Fruit fly (Drosophila melanogaster) whole organism, prepupa: ENCODE measurements around the gene ncd.

Experiments
- Blimp-1 ChIP-seq: fragments of 200-800 bp; sonication (Bioruptor generic); optimal IDR thresholded peaks from 3 replicates; lab custom pipeline; 2017; ENCODE audit warnings: missing biosample characterization, missing genetic modification characterization, mild to moderate bottlenecking, moderate library complexity, missing genetic modification reagents
- CG10669 ChIP-seq: fragments of 200-800 bp; sonication (Bioruptor generic); optimal IDR thresholded peaks from 3 replicates; lab custom pipeline; 2018; ENCODE audit warnings: missing biosample characterization, mild to moderate bottlenecking, missing genetic modification characterization, moderate library complexity
- CG11762 ChIP-seq: fragments of 200-800 bp; sonication (Bioruptor generic); optimal IDR thresholded peaks from 3 replicates; lab custom pipeline; 2016; ENCODE audit warnings: missing biosample characterization, missing genetic modification characterization; ENCODE audit not compliant: insufficient read depth
- CG11902 ChIP-seq: fragments of 200-800 bp; sonication (Bioruptor generic); optimal IDR thresholded peaks from 3 replicates; lab custom pipeline; 2016; ENCODE audit warnings: missing biosample characterization, missing genetic modification characterization
- CG16779 ChIP-seq: fragments of 200-800 bp; sonication (Bioruptor generic); optimal IDR thresholded peaks from 3 replicates; lab custom pipeline; 2017; ENCODE audit warnings: missing biosample characterization, mild to moderate bottlenecking, missing genetic modification characterization
- CG32006 ChIP-seq: fragments of 200-800 bp; sonication (Bioruptor generic); optimal IDR thresholded peaks from 3 replicates; lab custom pipeline; 2017; ENCODE audit warnings: missing biosample characterization, mild to moderate bottlenecking, missing genetic modification characterization
- CG34406 ChIP-seq: fragments of 200-800 bp; sonication (Bioruptor generic); optimal IDR thresholded peaks from 3 replicates; lab custom pipeline; 2016; ENCODE audit warnings: missing biosample characterization, missing genetic modification characterization
- CG3919 ChIP-seq: fragments of 200-800 bp; sonication (Bioruptor generic); optimal IDR thresholded peaks from 3 replicates; lab custom pipeline; 2016; ENCODE audit warnings: missing biosample characterization, missing genetic modification characterization
- CG4318 ChIP-seq: fragments of 200-800 bp; sonication (Bioruptor generic); optimal IDR thresholded peaks from 3 replicates; lab custom pipeline; 2017; ENCODE audit warnings: missing biosample characterization, mild to moderate bottlenecking, missing genetic modification characterization
- CG6163 ChIP-seq: fragments of 200-800 bp; sonication (Bioruptor generic); IDR thresholded peaks from 3 replicates; pipeline ENCODE4 v1.3.6; 2022; ENCODE audit warnings: missing biosample characterization, missing genetic modification characterization
- CG6276 ChIP-seq: fragments of 200-800 bp; sonication (Bioruptor generic); optimal IDR thresholded peaks from 2 replicates; lab custom pipeline; 2017; ENCODE audit warnings: missing biosample characterization, mild to moderate bottlenecking, missing genetic modification characterization
- CG6792 ChIP-seq: fragments of 200-800 bp; sonication (Bioruptor generic); optimal IDR thresholded peaks from 3 replicates; lab custom pipeline; 2016; ENCODE audit warnings: missing biosample characterization, missing genetic modification characterization
- CG6854 ChIP-seq: fragments of 200-800 bp; sonication (Bioruptor generic); optimal IDR thresholded peaks from 2 replicates; lab custom pipeline; 2017; ENCODE audit warnings: missing biosample characterization, mild to moderate bottlenecking, missing genetic modification characterization
- CG8119 ChIP-seq: fragments of 200-800 bp; sonication (Bioruptor generic); IDR thresholded peaks from 3 replicates; pipeline ENCODE4 v1.3.6; 2022; ENCODE audit warnings: missing biosample characterization, missing genetic modification characterization
- CG8632 ChIP-seq: fragments of 200-800 bp; sonication (Bioruptor generic); optimal IDR thresholded peaks from 3 replicates; lab custom pipeline; 2016; ENCODE audit warnings: missing biosample characterization, missing genetic modification characterization
- Eip78C ChIP-seq: fragments of 200-800 bp; sonication (Bioruptor generic); peaks from one replicate; lab custom pipeline; 2016; ENCODE audit warnings: missing biosample characterization, missing genetic modification characterization
- Eip93F ChIP-seq: fragments of 200-800 bp; sonication (Bioruptor generic); optimal IDR thresholded peaks from 2 replicates; lab custom pipeline; 2016; ENCODE audit warnings: missing biosample characterization, mild to moderate bottlenecking, missing genetic modification characterization
- Ets21C ChIP-seq: fragments of 200-800 bp; sonication (Bioruptor generic); optimal IDR thresholded peaks from 3 replicates; lab custom pipeline; 2016; ENCODE audit warnings: missing biosample characterization, missing genetic modification characterization
- Ets96B ChIP-seq: fragments of 200-800 bp; optimal IDR thresholded peaks from 2 replicates; lab custom pipeline; 2019; ENCODE audit warnings: missing biosample characterization, mild to moderate bottlenecking, missing genetic modification characterization, moderate library complexity
- Hr39 ChIP-seq: fragments of 200-800 bp; sonication (Bioruptor generic); optimal IDR thresholded peaks from 2 replicates; lab custom pipeline; 2016; ENCODE audit warnings: missing biosample characterization, missing genetic modification characterization
- Lpt ChIP-seq: fragments of 200-800 bp; sonication (Bioruptor generic); optimal IDR thresholded peaks from 3 replicates; lab custom pipeline; 2016; ENCODE audit warnings: missing biosample characterization, missing genetic modification characterization
- Met ChIP-seq: fragments of 200-800 bp; sonication (Bioruptor generic); optimal IDR thresholded peaks from 3 replicates; lab custom pipeline; 2016; ENCODE audit warnings: missing biosample characterization, missing genetic modification characterization
- Smox ChIP-seq: fragments of 200-800 bp; sonication (Bioruptor generic); optimal IDR thresholded peaks from 3 replicates; lab custom pipeline; 2016; ENCODE audit warnings: missing biosample characterization, missing genetic modification characterization
- Sox102F ChIP-seq: fragments of 200-800 bp; sonication (Bioruptor generic); optimal IDR thresholded peaks from 2 replicates; lab custom pipeline; 2016; ENCODE audit warnings: missing biosample characterization, mild to moderate bottlenecking, missing genetic modification characterization
- acj6 ChIP-seq: fragments of 200-800 bp; sonication (Bioruptor generic); optimal IDR thresholded peaks from 3 replicates; lab custom pipeline; 2016; ENCODE audit warnings: missing biosample characterization, missing genetic modification characterization
- dac ChIP-seq: fragments of 200-800 bp; sonication (Bioruptor generic); optimal IDR thresholded peaks from 2 replicates; lab custom pipeline; 2017; ENCODE audit warnings: missing biosample characterization, mild to moderate bottlenecking, missing genetic modification characterization
- dsx ChIP-seq: fragments of 200-800 bp; optimal IDR thresholded peaks from 3 replicates; lab custom pipeline; 2019; ENCODE audit warnings: missing biosample characterization, mild to moderate bottlenecking, missing genetic modification characterization, moderate library complexity; ENCODE audit not compliant: poor library complexity, severe bottlenecking
- eg ChIP-seq: fragments of 200-800 bp; sonication (Bioruptor generic); IDR thresholded peaks from 3 replicates; pipeline ENCODE4 v1.3.6; 2022; ENCODE audit warnings: missing biosample characterization, missing genetic modification characterization
- esn ChIP-seq: fragments of 200-800 bp; sonication (Bioruptor generic); optimal IDR thresholded peaks from 2 replicates; lab custom pipeline; 2016; ENCODE audit warnings: missing biosample characterization, mild to moderate bottlenecking, missing genetic modification characterization, moderate library complexity
- fd59A ChIP-seq: fragments of 200-800 bp; sonication (Bioruptor generic); optimal IDR thresholded peaks from 2 replicates; lab custom pipeline; 2017; ENCODE audit warnings: missing biosample characterization, mild to moderate bottlenecking, missing genetic modification characterization, missing genetic modification reagents
- fd85E ChIP-seq: fragments of 200-800 bp; sonication (Bioruptor generic); optimal IDR thresholded peaks from 3 replicates; lab custom pipeline; 2016; ENCODE audit warnings: missing biosample characterization, missing genetic modification characterization
- fkh ChIP-seq: fragments of 200-800 bp; sonication (Bioruptor generic); optimal IDR thresholded peaks from 3 replicates; lab custom pipeline; 2017; ENCODE audit warnings: missing biosample characterization, mild to moderate bottlenecking, missing genetic modification characterization, moderate library complexity
- net ChIP-seq: fragments of 200-800 bp; sonication (Bioruptor generic); optimal IDR thresholded peaks from 3 replicates; lab custom pipeline; 2016; ENCODE audit warnings: missing biosample characterization, missing genetic modification characterization
- spab ChIP-seq: fragments of 200-800 bp; sonication (Bioruptor generic); optimal IDR thresholded peaks from 2 replicates; lab custom pipeline; 2017; ENCODE audit warnings: missing biosample characterization, mild to moderate bottlenecking, missing genetic modification characterization, missing genetic modification reagents
- ss ChIP-seq, 2 experiments: fragments of 200-800 bp; sonication (Bioruptor generic); optimal IDR thresholded peaks; 2 replicates in 1 of 2; 3 replicates in 1 of 2; lab custom pipeline; 2017 to 2018; ENCODE audit warnings: mild to moderate bottlenecking in 2 of 2, missing biosample characterization in 2 of 2, missing genetic modification characterization in 2 of 2, moderate library complexity in 1 of 2
- svp ChIP-seq: fragments of 200-800 bp; sonication (Bioruptor generic); peaks from one replicate; lab custom pipeline; 2016; ENCODE audit warnings: missing biosample characterization, missing genetic modification characterization
- vri ChIP-seq: fragments of 200-800 bp; sonication (Bioruptor generic); optimal IDR thresholded peaks from 3 replicates; lab custom pipeline; 2016; ENCODE audit warnings: missing biosample characterization, mild to moderate bottlenecking, missing genetic modification characterization

Gene ncd

DNA sequence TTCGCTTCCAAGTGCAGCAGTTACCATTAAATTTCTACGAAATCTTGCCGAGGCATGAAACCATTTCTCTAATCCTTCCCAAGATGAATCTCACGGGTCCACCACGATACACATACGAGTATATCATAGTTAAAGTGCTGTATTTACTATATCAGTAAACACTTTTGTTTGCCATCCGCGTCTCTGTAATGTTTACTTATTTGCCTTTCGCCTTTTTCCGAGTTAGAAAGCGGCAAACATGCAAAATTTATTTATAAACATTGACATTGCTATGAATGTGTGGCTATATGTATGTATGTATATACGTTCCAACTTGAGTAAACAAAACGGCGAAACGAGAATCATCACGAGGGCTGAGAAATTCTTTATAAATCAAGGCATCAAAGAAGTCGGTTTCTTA, 24.0 kb upstream of the ncd start:
- TF ChIP-seq fkh: peak; percentile 84
- peak; percentile 37 for TF ChIP-seq Eip78C (GFP tag; lab: Kevin White, UChicago)
- TF ChIP-seq fd59A (GFP tag; lab: Kevin White, UChicago): no peak

DNA sequence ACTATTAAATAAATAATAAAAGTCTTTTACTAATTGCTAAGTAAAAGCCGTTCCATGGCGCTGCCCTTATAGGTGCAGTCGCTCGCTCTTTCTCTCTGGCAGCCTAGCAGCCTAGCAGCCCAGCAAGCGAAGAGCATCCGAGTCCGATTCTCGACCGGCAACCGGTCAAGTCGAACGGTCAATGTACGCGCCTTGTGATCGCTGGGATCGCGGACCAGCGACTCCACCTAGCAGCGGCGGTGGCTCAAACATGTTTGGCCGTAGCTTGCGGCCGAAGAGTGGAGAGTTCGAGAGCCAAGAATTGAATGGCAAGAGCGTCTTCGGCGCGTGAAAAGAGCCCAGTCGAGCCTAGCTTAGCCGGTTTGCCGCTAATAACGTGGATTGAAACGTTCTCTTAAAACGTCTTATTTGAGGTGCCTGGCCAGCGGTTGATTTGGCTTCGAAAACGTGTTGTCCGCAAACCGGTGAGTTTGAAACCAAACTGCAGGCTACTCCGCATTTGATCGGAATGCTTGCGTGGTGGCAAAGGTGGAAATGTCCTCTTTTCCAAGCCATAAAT, 22.4 kb upstream of the ncd start:
- TF ChIP-seq Lpt (GFP tag; lab: Kevin White, UChicago): no peak
- peak; percentile 29; the same call in 1 of the 3 replicates for TF ChIP-seq CG8119 (GFP tag; lab: Robert Waterston, UW)
- TF ChIP-seq Eip78C (GFP tag; lab: Kevin White, UChicago): peak; percentile 26

DNA sequence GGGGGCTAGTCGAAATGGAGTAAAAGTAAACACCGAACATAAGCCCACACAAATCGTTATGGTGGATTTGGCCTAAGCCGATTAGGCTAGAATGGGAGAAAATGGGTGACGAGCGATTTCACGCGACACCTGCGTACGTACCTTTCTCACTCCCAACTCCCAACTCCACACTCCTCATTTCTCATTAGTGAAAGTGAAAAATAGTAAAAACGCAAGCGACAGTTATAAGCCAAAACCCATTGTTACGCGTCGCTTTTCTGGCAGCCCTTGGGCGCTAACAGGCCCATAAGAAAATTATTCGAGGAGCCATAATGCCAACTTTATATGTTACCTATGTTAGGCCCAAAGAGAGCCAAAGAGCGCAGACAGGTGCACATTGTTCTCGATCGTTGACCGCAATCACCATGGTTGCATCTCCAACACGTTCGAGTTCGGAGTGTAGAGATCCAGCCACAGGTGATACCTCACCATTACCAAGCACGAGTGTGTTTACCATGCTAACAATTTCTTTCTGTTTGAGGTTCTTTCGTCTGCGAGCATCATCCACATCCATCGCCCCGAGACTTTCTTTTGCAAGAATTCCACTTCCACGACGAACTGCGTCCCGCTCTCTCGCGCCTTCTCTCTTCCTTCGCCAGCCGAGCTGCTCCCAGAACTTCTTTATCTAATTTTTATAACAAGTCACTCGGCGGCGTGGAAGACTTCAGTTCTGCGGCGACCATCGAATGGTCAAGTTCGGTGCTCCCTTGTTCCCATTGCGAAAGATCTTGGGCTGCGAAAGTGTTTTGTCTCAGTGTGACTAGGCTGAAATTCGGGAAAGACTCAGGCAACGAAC, 11.7 kb upstream of the ncd start, which contains the start of gene neo:
Gene neo, plus strand, starts transcription at position 698 of the 835 bp plus-strand sequence.
- TF ChIP-seq CG6854 (peak; percentile 70), eg (GFP tag; lab: Robert Waterston, UW) (peak; percentile 31; the same call in 1 of the 3 replicates), CG6163 (GFP tag; lab: Robert Waterston, UW) (0 out of 3 replicates have a peak, but pooled peaks have one; percentile 15), CG3919 (GFP tag; lab: Kevin White, UChicago) (no peak)

DNA sequence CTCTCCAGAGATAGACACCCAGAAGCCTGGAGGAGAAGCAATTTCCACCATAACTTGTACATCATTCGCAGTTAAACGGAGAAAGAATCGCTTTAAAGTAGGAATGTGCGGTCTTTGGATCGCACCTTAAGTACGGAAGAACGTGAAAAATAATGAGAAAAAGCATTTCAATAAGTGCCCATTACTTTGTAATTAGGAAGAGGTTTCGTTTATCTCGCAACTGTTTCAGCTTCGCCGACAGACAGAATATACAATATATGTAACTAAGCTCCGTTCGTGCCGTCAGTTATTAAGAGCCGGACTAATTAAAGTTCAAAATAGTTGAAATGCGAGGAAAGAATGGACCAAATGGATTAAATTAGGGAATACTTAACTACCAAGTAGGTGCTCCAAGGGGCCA, 10.7 kb upstream of the ncd start, which contains the start of gene CG7829:
Gene CG7829, minus strand, starts transcription at position 101 of the 400 bp plus-strand sequence.
- TF ChIP-seq CG10669 (GFP tag; lab: Kevin White, UChicago) (no peak), Hr39 (GFP tag; lab: Kevin White, UChicago) (no peak), Ets96B (tag; lab: Kevin White, UChicago) (no peak), CG8119 (GFP tag; lab: Robert Waterston, UW) (no peak), Met (no peak)

DNA sequence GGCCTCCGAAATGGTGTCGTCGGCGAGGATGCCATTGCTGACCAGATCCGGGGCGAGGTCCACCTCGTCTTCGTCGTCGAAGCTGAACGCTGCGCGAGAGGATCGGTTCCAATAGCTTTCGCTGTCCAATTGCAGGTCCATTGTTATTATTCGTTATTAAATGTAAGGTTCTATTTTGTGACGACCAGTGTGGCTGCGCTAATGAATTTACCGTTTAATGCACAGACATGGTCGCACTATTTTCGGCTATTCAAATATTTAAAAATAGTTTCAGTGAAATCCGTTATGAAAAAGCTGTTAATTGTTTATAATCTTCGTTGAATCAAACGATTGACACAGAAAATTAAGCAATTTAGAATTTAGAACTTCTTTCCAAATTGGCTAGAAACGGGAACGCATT, 9.3 kb upstream of the ncd start, which contains the start of gene Vps16B:
Gene Vps16B, minus strand, starts transcription at position 186 of the 400 bp plus-strand sequence.
- TF ChIP-seq CG8632 (no peak), CG6792 (GFP tag; lab: Kevin White, UChicago) (no peak), fd59A (GFP tag; lab: Kevin White, UChicago) (no peak), Blimp-1 (GFP tag; lab: Kevin White, UChicago) (no peak), acj6 (GFP tag; lab: Kevin White, UChicago) (no peak), ss (GFP tag; optimal IDR thresholded peaks at IDR 0.05; lab: Kevin White, UChicago) (no peak), Ets96B (tag; lab: Kevin White, UChicago) (no peak), Met (no peak), spab (no peak), Eip93F (GFP tag; lab: Kevin White, UChicago) (no peak), CG6163 (GFP tag; lab: Robert Waterston, UW) (no peak), Smox (no peak), CG4318 (GFP tag; lab: Kevin White, UChicago) (no peak), CG11762 (GFP tag; lab: Kevin White, UChicago) (no peak), vri (GFP tag; lab: Kevin White, UChicago) (no peak)

DNA sequence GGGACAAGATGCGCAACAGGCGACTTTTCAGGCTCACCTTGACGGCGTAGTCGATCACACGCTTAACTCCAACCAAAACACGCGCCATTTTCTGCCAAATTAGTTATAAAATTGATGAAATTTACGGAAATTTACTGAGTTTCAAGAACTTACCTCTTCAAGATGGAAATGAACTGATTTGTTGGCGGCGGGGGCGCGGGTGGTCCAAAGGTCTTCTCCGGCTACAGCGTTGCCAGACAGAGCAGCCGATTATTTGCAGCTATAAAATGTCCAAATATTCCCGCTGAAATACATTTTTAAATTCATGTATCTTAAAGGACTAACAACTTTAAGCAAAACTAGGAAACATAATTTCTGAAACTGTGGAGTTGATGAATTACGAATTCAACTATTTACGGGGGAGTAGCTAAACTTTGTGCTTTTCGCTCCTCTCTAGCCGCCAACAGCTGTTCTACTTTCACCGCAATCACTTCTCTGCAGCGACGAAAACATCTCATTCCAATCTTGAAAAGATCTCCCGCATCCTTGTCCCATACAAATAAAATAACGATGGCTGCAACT, 4.1 kb downstream of the ncd start, which contains the start of the genes Etfb and CG7789:
Gene Etfb, minus strand, starts transcription at position 193 of the 561 bp plus-strand sequence.
Gene CG7789, plus strand, starts transcription at position 444 of the 561 bp plus-strand sequence.
- TF ChIP-seq Ets21C (GFP tag; lab: Kevin White, UChicago): peak; percentile 85
- peak; percentile 96 for TF ChIP-seq Eip78C (GFP tag; lab: Kevin White, UChicago)
- TF ChIP-seq Eip93F (GFP tag; lab: Kevin White, UChicago): no peak
- peak; percentile 88 for TF ChIP-seq Hr39 (GFP tag; lab: Kevin White, UChicago)
- peak; percentile 89 for TF ChIP-seq esn
- peak; percentile 97 for TF ChIP-seq net (GFP tag; lab: Kevin White, UChicago)
- TF ChIP-seq CG11902 (GFP tag; lab: Kevin White, UChicago): no peak
- peak; percentile 94 for TF ChIP-seq CG32006 (GFP tag; lab: Kevin White, UChicago)
- TF ChIP-seq CG6276: peak; percentile 94
- TF ChIP-seq Sox102F (GFP tag; lab: Kevin White, UChicago): no peak
- no peak for TF ChIP-seq svp (GFP tag; lab: Kevin White, UChicago)
- peak; percentile 83 for TF ChIP-seq dsx
- TF ChIP-seq fd85E (GFP tag; lab: Kevin White, UChicago): no peak
- peak; percentile 81 for TF ChIP-seq CG11762 (GFP tag; lab: Kevin White, UChicago)
- peak; percentile 96 for TF ChIP-seq dac (GFP tag; lab: Kevin White, UChicago)
- peak; percentile 90 for TF ChIP-seq CG16779
- TF ChIP-seq vri (GFP tag; lab: Kevin White, UChicago): no peak
- peak; percentile 91 for TF ChIP-seq CG10669 (GFP tag; lab: Kevin White, UChicago)
- peak; percentile 83 for TF ChIP-seq Blimp-1 (GFP tag; lab: Kevin White, UChicago)
- peak; percentile 76 for TF ChIP-seq CG34406 (GFP tag; lab: Kevin White, UChicago)
